Fruit fly (Drosophila melanogaster) whole organism, embryonic: ENCODE measurements around the gene CG14442.

ENCODE experiments used
- ATbp ChIP-seq: fragments of 200-800 bp; sonication (Bioruptor generic); optimal IDR thresholded peaks from 2 replicates; lab custom pipeline; 2017; ENCODE audit warnings: missing biosample characterization, mild to moderate bottlenecking, missing genetic modification characterization, missing genetic modification reagents
- Bgb ChIP-seq: fragments of 200-800 bp; sonication (Bioruptor generic); IDR thresholded peaks from 2 replicates; pipeline ENCODE4 v1.3.6; 2022; ENCODE audit warnings: missing biosample characterization, missing genetic modification characterization; ENCODE audit not compliant: partially characterized antibody
- Blimp-1 ChIP-seq: fragments of 200-800 bp; sonication (Bioruptor generic); optimal IDR thresholded peaks from 3 replicates; lab custom pipeline; 2018; ENCODE audit warnings: missing biosample characterization, missing genetic modification characterization, mild to moderate bottlenecking, moderate library complexity, missing genetic modification reagents
- CG10431 ChIP-seq: fragments of 200-800 bp; sonication (Bioruptor generic); optimal IDR thresholded peaks from 3 replicates; lab custom pipeline; 2018; ENCODE audit warnings: missing biosample characterization, mild to moderate bottlenecking, missing genetic modification characterization
- CG11398 ChIP-seq: fragments of 200-800 bp; sonication (Bioruptor generic); optimal IDR thresholded peaks from 2 replicates; lab custom pipeline; 2016; ENCODE audit warnings: missing biosample characterization, missing genetic modification characterization
- CG12219 ChIP-seq: fragments of 200-800 bp; sonication (Bioruptor generic); optimal IDR thresholded peaks from 3 replicates; lab custom pipeline; 2018; ENCODE audit warnings: missing biosample characterization, mild to moderate bottlenecking, missing genetic modification characterization
- CG13296 ChIP-seq: fragments of 200-800 bp; sonication (Bioruptor generic); optimal IDR thresholded peaks from 3 replicates; lab custom pipeline; 2018; ENCODE audit warnings: missing biosample characterization, mild to moderate bottlenecking, missing genetic modification characterization
- CG14860 ChIP-seq: fragments of 200-800 bp; sonication (Bioruptor generic); IDR thresholded peaks from 3 replicates; pipeline ENCODE4 v1.3.6; 2022; ENCODE audit warnings: missing biosample characterization, missing genetic modification characterization; ENCODE audit not compliant: partially characterized antibody
- CG15073 ChIP-seq: fragments of 200-800 bp; sonication (Bioruptor generic); optimal IDR thresholded peaks from 2 replicates; lab custom pipeline; 2016; ENCODE audit warnings: missing biosample characterization, missing genetic modification characterization
- CG1603 ChIP-seq: fragments of 200-800 bp; sonication (Bioruptor generic); optimal IDR thresholded peaks from 2 replicates; lab custom pipeline; 2019; ENCODE audit warnings: missing biosample characterization, mild to moderate bottlenecking, missing genetic modification characterization, moderate library complexity
- CG17385 ChIP-seq: fragments of 200-800 bp; sonication (Bioruptor generic); optimal IDR thresholded peaks from 3 replicates; lab custom pipeline; 2018; ENCODE audit warnings: missing biosample characterization, mild to moderate bottlenecking, missing genetic modification characterization
- CG2712 ChIP-seq: fragments of 200-800 bp; optimal IDR thresholded peaks from 3 replicates; lab custom pipeline; 2019; ENCODE audit warnings: missing biosample characterization, mild to moderate bottlenecking, missing genetic modification characterization, moderate library complexity
- CG31224 ChIP-seq: fragments of 200-800 bp; sonication (Bioruptor generic); IDR thresholded peaks from 2 replicates; pipeline ENCODE4 v1.3.6; 2022; ENCODE audit warnings: missing biosample characterization, missing genetic modification characterization
- CG32772 ChIP-seq: fragments of 200-800 bp; sonication (Bioruptor generic); IDR thresholded peaks from 2 replicates; pipeline ENCODE4 v1.3.6; 2022; ENCODE audit warnings: missing biosample characterization, missing genetic modification characterization
- CG34376 ChIP-seq: fragments of 200-800 bp; sonication (Bioruptor generic); optimal IDR thresholded peaks from 2 replicates; lab custom pipeline; 2018; ENCODE audit warnings: missing biosample characterization, mild to moderate bottlenecking, missing genetic modification characterization
- CG34422 ChIP-seq: fragments of 200-800 bp; sonication (Bioruptor generic); IDR thresholded peaks from 3 replicates; pipeline ENCODE4 v1.3.6; 2022; ENCODE audit warnings: missing biosample characterization, missing genetic modification characterization
- CG6654 ChIP-seq: fragments of 200-800 bp; sonication (Bioruptor generic); optimal IDR thresholded peaks from 2 replicates; lab custom pipeline; 2017; ENCODE audit warnings: missing biosample characterization, mild to moderate bottlenecking, missing genetic modification characterization
- CG6791 ChIP-seq: fragments of 200-800 bp; sonication (Bioruptor generic); IDR thresholded peaks from 3 replicates; pipeline ENCODE4 v1.3.6; 2022; ENCODE audit warnings: missing biosample characterization, missing genetic modification characterization; ENCODE audit not compliant: partially characterized antibody
- CG7357 ChIP-seq: fragments of 200-800 bp; sonication (Bioruptor generic); IDR thresholded peaks from 3 replicates; pipeline ENCODE4 v1.3.6; 2022; ENCODE audit warnings: missing biosample characterization, missing genetic modification characterization
- CG8359 ChIP-seq: fragments of 200-800 bp; sonication (Bioruptor generic); optimal IDR thresholded peaks from 2 replicates; lab custom pipeline; 2017; ENCODE audit warnings: missing biosample characterization, mild to moderate bottlenecking, missing genetic modification characterization, borderline replicate concordance
- CG9215 ChIP-seq: fragments of 200-800 bp; sonication (Bioruptor generic); IDR thresholded peaks from 2 replicates; pipeline ENCODE4 v1.3.6; 2022; ENCODE audit warnings: missing biosample characterization, missing genetic modification characterization
- CG9817 ChIP-seq: fragments of 200-800 bp; sonication (Bioruptor generic); optimal IDR thresholded peaks from 2 replicates; lab custom pipeline; 2018; ENCODE audit warnings: missing biosample characterization, mild to moderate bottlenecking, missing genetic modification characterization, moderate library complexity
- Dek ChIP-seq: fragments of 200-800 bp; sonication (Bioruptor generic); optimal IDR thresholded peaks from 3 replicates; lab custom pipeline; 2019; ENCODE audit warnings: missing biosample characterization, mild to moderate bottlenecking, missing genetic modification characterization, moderate library complexity
- Elba2 ChIP-seq: fragments of 200-800 bp; sonication (Bioruptor generic); optimal IDR thresholded peaks from 3 replicates; lab custom pipeline; 2016; ENCODE audit warnings: missing biosample characterization, missing genetic modification characterization
- HLH54F ChIP-seq: fragments of 200-800 bp; sonication (Bioruptor generic); optimal IDR thresholded peaks from 3 replicates; lab custom pipeline; 2016; ENCODE audit warnings: missing biosample characterization, missing genetic modification characterization
- Hmr ChIP-seq: fragments of 200-800 bp; sonication (Bioruptor generic); optimal IDR thresholded peaks from 3 replicates; lab custom pipeline; 2017; ENCODE audit warnings: mild to moderate bottlenecking, missing biosample characterization, missing genetic modification reagents, missing genetic modification characterization
- Lpt ChIP-seq: fragments of >200 bp; optimal IDR thresholded peaks from 2 replicates; lab custom pipeline; 2018; ENCODE audit warnings: missing biosample characterization, missing genetic modification characterization
- Nf-YC ChIP-seq: fragments of 200-800 bp; optimal IDR thresholded peaks from 3 replicates; lab custom pipeline; 2019; ENCODE audit warnings: missing biosample characterization, mild to moderate bottlenecking, missing genetic modification characterization, moderate library complexity
- Oaz ChIP-seq: fragments of 200-800 bp; sonication (Bioruptor generic); IDR thresholded peaks from 2 replicates; pipeline ENCODE4 v1.3.6; 2022; ENCODE audit warnings: missing biosample characterization, missing genetic modification characterization
- Sry-δ ChIP-seq: fragments of 200-800 bp; sonication (Bioruptor generic); optimal IDR thresholded peaks from 2 replicates; lab custom pipeline; 2016; ENCODE audit warnings: missing biosample characterization, missing genetic modification characterization
- az2 ChIP-seq: fragments of 200-800 bp; sonication (Bioruptor generic); optimal IDR thresholded peaks from 3 replicates; lab custom pipeline; 2016; ENCODE audit warnings: missing biosample characterization, missing genetic modification characterization
- bowl ChIP-seq: fragments of 200-800 bp; sonication (Bioruptor generic); IDR thresholded peaks from 2 replicates; pipeline ENCODE4 v1.3.6; 2022; ENCODE audit warnings: missing biosample characterization, missing genetic modification characterization
- btn ChIP-seq: fragments of 200-800 bp; sonication (Bioruptor generic); optimal IDR thresholded peaks from 2 replicates; lab custom pipeline; 2016; ENCODE audit warnings: missing biosample characterization, missing genetic modification characterization
- crol ChIP-seq: fragments of 200-800 bp; sonication (Bioruptor generic); IDR thresholded peaks from 2 replicates; pipeline ENCODE4 v1.3.6; 2022; ENCODE audit warnings: missing biosample characterization, missing genetic modification characterization
- dm ChIP-seq: fragments of 200-800 bp; sonication (Bioruptor generic); optimal IDR thresholded peaks from 3 replicates; lab custom pipeline; 2016; ENCODE audit warnings: missing biosample characterization, missing genetic modification characterization
- dmrt99B ChIP-seq: fragments of 200-800 bp; sonication (Bioruptor generic); optimal IDR thresholded peaks from 2 replicates; lab custom pipeline; 2018; ENCODE audit warnings: missing biosample characterization, mild to moderate bottlenecking, missing genetic modification characterization, moderate library complexity
- ems ChIP-seq: fragments of 200-800 bp; sonication (Bioruptor generic); optimal IDR thresholded peaks from 3 replicates; lab custom pipeline; 2016; ENCODE audit warnings: missing biosample characterization, missing genetic modification characterization
- inv ChIP-seq: fragments of 200-800 bp; sonication (Bioruptor generic); IDR thresholded peaks from 2 replicates; pipeline ENCODE4 v1.3.6; 2022; ENCODE audit warnings: missing biosample characterization, missing genetic modification characterization; ENCODE audit not compliant: partially characterized antibody
- oc ChIP-seq: fragments of 200-800 bp; sonication (Bioruptor generic); optimal IDR thresholded peaks from 2 replicates; lab custom pipeline; 2018; ENCODE audit warnings: missing biosample characterization, mild to moderate bottlenecking, missing genetic modification characterization, moderate library complexity
- pan ChIP-seq, 4 experiments: fragments of >200 bp in 3 of 4; fragments of 200-800 bp in 1 of 4; sonication (Bioruptor generic) in 1 of 4; optimal IDR thresholded peaks in 3 of 4; IDR thresholded peaks in 1 of 4; 2 replicates each; pipeline versions ENCODE4 v1.3.6 to Lab custom; 2017 to 2022; ENCODE audit warnings: missing biosample characterization in 2 of 4, missing genetic modification characterization in 2 of 4, mixed read lengths in 1 of 4
- pb ChIP-seq: fragments of 200-800 bp; sonication (Bioruptor generic); optimal IDR thresholded peaks from 3 replicates; lab custom pipeline; 2016; ENCODE audit warnings: missing biosample characterization, missing genetic modification characterization
- ranshi ChIP-seq: fragments of 200-800 bp; sonication (Bioruptor generic); IDR thresholded peaks from 2 replicates; pipeline ENCODE4 v1.3.6; 2022; ENCODE audit warnings: missing biosample characterization, missing genetic modification characterization
- rib ChIP-seq: fragments of 200-800 bp; sonication (Bioruptor generic); IDR thresholded peaks from 2 replicates; pipeline ENCODE4 v1.3.6; 2022; ENCODE audit warnings: missing biosample characterization, missing genetic modification characterization
- salm ChIP-seq: fragments of 200-800 bp; sonication (Bioruptor generic); optimal IDR thresholded peaks from 2 replicates; lab custom pipeline; 2018; ENCODE audit warnings: missing biosample characterization, mild to moderate bottlenecking, missing genetic modification characterization
- scrt ChIP-seq: fragments of 200-800 bp; sonication (Bioruptor generic); optimal IDR thresholded peaks from 2 replicates; lab custom pipeline; 2018; ENCODE audit warnings: missing biosample characterization, mild to moderate bottlenecking, missing genetic modification characterization, moderate library complexity
- sqz ChIP-seq: fragments of 200-800 bp; sonication (Bioruptor generic); optimal IDR thresholded peaks from 3 replicates; lab custom pipeline; 2018; ENCODE audit warnings: missing biosample characterization, mild to moderate bottlenecking, missing genetic modification characterization
- stwl ChIP-seq: fragments of 200-800 bp; sonication (Bioruptor generic); optimal IDR thresholded peaks from 3 replicates; lab custom pipeline; 2018; ENCODE audit warnings: missing biosample characterization, mild to moderate bottlenecking, missing genetic modification characterization, moderate library complexity
- tgo ChIP-seq: fragments of 200-800 bp; sonication (Bioruptor generic); IDR thresholded peaks from 3 replicates; pipeline ENCODE4 v1.3.6; 2022; ENCODE audit warnings: missing biosample characterization, missing genetic modification characterization
- unc-4 ChIP-seq: fragments of 200-800 bp; sonication (Bioruptor generic); IDR thresholded peaks from 2 replicates; pipeline ENCODE4 v1.3.6; 2022; ENCODE audit warnings: missing biosample characterization, missing genetic modification characterization; ENCODE audit not compliant: partially characterized antibody
- zfh2 ChIP-seq: fragments of 200-800 bp; sonication (Bioruptor generic); optimal IDR thresholded peaks from 2 replicates; lab custom pipeline; 2016; ENCODE audit warnings: missing biosample characterization, missing genetic modification characterization

CG14442 gene

DNA sequence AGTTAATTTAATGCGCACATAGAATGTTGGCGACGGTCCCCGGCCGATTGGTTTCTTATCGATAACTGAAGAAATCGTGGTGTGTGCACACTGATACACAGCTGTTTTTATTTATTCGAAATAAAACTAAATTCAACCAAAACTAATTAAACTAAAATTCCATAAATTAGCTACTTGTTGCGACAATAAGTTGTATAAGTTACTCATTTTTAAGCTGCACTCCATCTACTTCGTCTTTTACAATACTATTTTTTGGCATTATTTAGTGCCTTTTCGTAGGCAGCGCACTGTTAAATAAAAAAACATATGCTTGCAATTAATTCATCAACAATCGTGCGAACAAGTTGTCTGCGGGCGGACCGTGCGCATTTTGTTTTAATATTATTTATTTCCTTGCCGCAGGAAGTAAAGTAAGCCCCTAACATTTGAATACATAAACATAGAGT, 33.4 kb downstream of the CG14442 start, which contains the start of the genes CG3224 and Ctr1A (continued):
- peak; percentile 31 for TF ChIP-seq CG1603
- no peak for TF ChIP-seq CG15073
- peak; percentile 3 for TF ChIP-seq Nf-YC
- TF ChIP-seq btn (GFP tag; lab: Kevin White, UChicago): no peak
- no peak for TF ChIP-seq rib (GFP tag; lab: Robert Waterston, UW)
- no peak for TF ChIP-seq pb (GFP tag; lab: Kevin White, UChicago)
- no peak for TF ChIP-seq CG6654 (GFP tag; lab: Kevin White, UChicago)
- TF ChIP-seq az2 (GFP tag; lab: Kevin White, UChicago): no peak
- no peak for TF ChIP-seq CG32772 (GFP tag; lab: Robert Waterston, UW)
- TF ChIP-seq CG34376 (GFP tag; lab: Kevin White, UChicago): no peak
- TF ChIP-seq CG17385 (GFP tag; lab: Kevin White, UChicago): no peak
- TF ChIP-seq Bgb: peak; percentile 33; the same call in 1 of the 2 replicates
- no peak for TF ChIP-seq tgo (GFP tag; lab: Robert Waterston, UW)
- no peak for TF ChIP-seq salm
- no peak for TF ChIP-seq Hmr (GFP tag; lab: Kevin White, UChicago)
- no peak for TF ChIP-seq ranshi
- TF ChIP-seq Sry-δ (GFP tag; lab: Kevin White, UChicago): peak; percentile 80
- TF ChIP-seq ATbp (GFP tag; lab: Kevin White, UChicago): no peak
- no peak for TF ChIP-seq CG9215 (GFP tag; lab: Robert Waterston, UW)
- no peak for TF ChIP-seq CG14860
- no peak for TF ChIP-seq CG6791 (GFP tag; lab: Robert Waterston, UW)
- TF ChIP-seq sqz (GFP tag; lab: Kevin White, UChicago): peak; percentile 43
- TF ChIP-seq CG9817: no peak
- TF ChIP-seq stwl (tag; lab: Kevin White, UChicago): peak; percentile 51
- TF ChIP-seq CG12219 (GFP tag; lab: Kevin White, UChicago): no peak
- no peak for TF ChIP-seq scrt (GFP tag; lab: Kevin White, UChicago)
- no peak for TF ChIP-seq CG8359
- no peak for TF ChIP-seq CG13296 (GFP tag; lab: Kevin White, UChicago)
- TF ChIP-seq Dek (tag; lab: Kevin White, UChicago): no peak
- TF ChIP-seq zfh2: no peak
- no peak for TF ChIP-seq Lpt (GFP tag; lab: Kevin White, UChicago)
- TF ChIP-seq unc-4: peak; percentile 54; the same call in 1 of the 2 replicates
- TF ChIP-seq inv (GFP tag; lab: Robert Waterston, UW): no peak; the same call in 1 of the 2 replicates
- TF ChIP-seq Oaz (GFP tag; lab: Robert Waterston, UW): no peak
- no peak for TF ChIP-seq CG34422 (GFP tag; lab: Robert Waterston, UW)
- TF ChIP-seq dmrt99B (tag; lab: Kevin White, UChicago): no peak
- TF ChIP-seq CG11398: no peak
- TF ChIP-seq bowl (GFP tag; lab: Robert Waterston, UW): no peak
- TF ChIP-seq CG10431 (GFP tag; lab: Kevin White, UChicago): no peak
- no peak for TF ChIP-seq HLH54F (GFP tag; lab: Kevin White, UChicago)
- TF ChIP-seq CG7357 (GFP tag; lab: Robert Waterston, UW): no peak
- no peak for TF ChIP-seq Blimp-1 (GFP tag; lab: Kevin White, UChicago)
- peak; percentile 16 for TF ChIP-seq dm (GFP tag; lab: Kevin White, UChicago)
- no peak for TF ChIP-seq CG31224
- no peak for TF ChIP-seq CG2712
- no peak for TF ChIP-seq oc (tag; lab: Kevin White, UChicago)
- no peak for TF ChIP-seq ems (GFP tag; lab: Kevin White, UChicago)
- no peak for TF ChIP-seq pan (optimal IDR thresholded peaks at IDR 0.05; lab: Kevin White, UChicago)
- no peak for TF ChIP-seq pan (GFP tag; optimal IDR thresholded peaks at IDR 0.05 in 1 of 2, IDR thresholded peaks at IDR 0.05 in 1 of 2)
- TF ChIP-seq Elba2 (GFP tag; lab: Kevin White, UChicago): no peak
- TF ChIP-seq crol (GFP tag; lab: Robert Waterston, UW): no peak
